Fruit fly (Drosophila melanogaster) whole organism, embryonic: ENCODE measurements around the gene Pbgs.

Experiments used
- Bgb ChIP-seq: fragments of 200-800 bp; sonication (Bioruptor generic); IDR thresholded peaks from 2 replicates; pipeline ENCODE4 v1.3.6; 2022; ENCODE audit warnings: missing biosample characterization, missing genetic modification characterization; ENCODE audit not compliant: partially characterized antibody
- Bteb2 ChIP-seq: fragments of 200-800 bp; sonication (Bioruptor generic); optimal IDR thresholded peaks from 2 replicates; lab custom pipeline; 2016; ENCODE audit warnings: missing biosample characterization, missing genetic modification characterization
- CG10366 ChIP-seq: fragments of 200-800 bp; sonication (Bioruptor generic); IDR thresholded peaks from 2 replicates; pipeline ENCODE4 v1.3.6; 2022; ENCODE audit warnings: missing biosample characterization, missing genetic modification characterization
- CG10431 ChIP-seq: fragments of 200-800 bp; sonication (Bioruptor generic); optimal IDR thresholded peaks from 3 replicates; lab custom pipeline; 2018; ENCODE audit warnings: missing biosample characterization, mild to moderate bottlenecking, missing genetic modification characterization
- CG11695 ChIP-seq: fragments of 200-800 bp; sonication (Bioruptor generic); IDR thresholded peaks from 3 replicates; pipeline ENCODE4 v1.3.6; 2022; ENCODE audit warnings: missing biosample characterization, missing genetic modification characterization
- CG12744 ChIP-seq: fragments of 200-800 bp; sonication (Bioruptor generic); optimal IDR thresholded peaks from 2 replicates; lab custom pipeline; 2016; ENCODE audit warnings: missing biosample characterization, missing genetic modification characterization
- CG13296 ChIP-seq: fragments of 200-800 bp; sonication (Bioruptor generic); optimal IDR thresholded peaks from 3 replicates; lab custom pipeline; 2018; ENCODE audit warnings: missing biosample characterization, mild to moderate bottlenecking, missing genetic modification characterization
- CG15011 ChIP-seq: fragments of 200-800 bp; sonication (Bioruptor generic); optimal IDR thresholded peaks from 3 replicates; lab custom pipeline; 2018; ENCODE audit warnings: missing biosample characterization, mild to moderate bottlenecking, missing genetic modification characterization
- CG15601 ChIP-seq: fragments of 200-800 bp; sonication (Bioruptor generic); optimal IDR thresholded peaks from 3 replicates; lab custom pipeline; 2019; ENCODE audit warnings: missing biosample characterization, mild to moderate bottlenecking, missing genetic modification characterization, moderate library complexity
- CG16813 ChIP-seq: fragments of 200-800 bp; sonication (Bioruptor generic); IDR thresholded peaks from 3 replicates; pipeline ENCODE4 v1.3.6; 2022; ENCODE audit warnings: missing biosample characterization, missing genetic modification characterization; ENCODE audit not compliant: partially characterized antibody
- CG17612 ChIP-seq: fragments of 200-800 bp; sonication (Bioruptor generic); IDR thresholded peaks from 2 replicates; pipeline ENCODE4 v1.3.6; 2022; ENCODE audit warnings: missing biosample characterization, missing genetic modification characterization
- CG17829 ChIP-seq: fragments of 200-800 bp; optimal IDR thresholded peaks from 2 replicates; lab custom pipeline; 2019; ENCODE audit warnings: missing biosample characterization, mild to moderate bottlenecking, missing genetic modification characterization, moderate library complexity
- CG17912 ChIP-seq: fragments of 200-800 bp; sonication (Bioruptor generic); optimal IDR thresholded peaks from 2 replicates; lab custom pipeline; 2018; ENCODE audit warnings: missing biosample characterization, mild to moderate bottlenecking, missing genetic modification characterization
- CG2116 ChIP-seq: fragments of 200-800 bp; sonication (Bioruptor generic); optimal IDR thresholded peaks from 3 replicates; lab custom pipeline; 2018; ENCODE audit warnings: missing biosample characterization, mild to moderate bottlenecking, missing genetic modification characterization
- CG2875 ChIP-seq: fragments of 200-800 bp; sonication (Bioruptor generic); optimal IDR thresholded peaks from 2 replicates; lab custom pipeline; 2017; ENCODE audit warnings: missing biosample characterization, mild to moderate bottlenecking, missing genetic modification characterization, missing genetic modification reagents
- CG31224 ChIP-seq: fragments of 200-800 bp; sonication (Bioruptor generic); IDR thresholded peaks from 2 replicates; pipeline ENCODE4 v1.3.6; 2022; ENCODE audit warnings: missing biosample characterization, missing genetic modification characterization
- CG31365 ChIP-seq: fragments of 200-800 bp; sonication (Bioruptor generic); optimal IDR thresholded peaks from 2 replicates; lab custom pipeline; 2018; ENCODE audit warnings: missing biosample characterization, mild to moderate bottlenecking, missing genetic modification characterization
- CG32767 ChIP-seq: fragments of 200-800 bp; sonication (Bioruptor generic); IDR thresholded peaks from 2 replicates; pipeline ENCODE4 v1.3.6; 2022; ENCODE audit warnings: missing biosample characterization, missing genetic modification characterization
- CG3726 ChIP-seq: fragments of 200-800 bp; sonication (Bioruptor generic); IDR thresholded peaks from 3 replicates; pipeline ENCODE4, ENCODE4 v1.3.6; 2022; ENCODE audit warnings: missing biosample characterization, missing genetic modification characterization
- CG42726 ChIP-seq: fragments of 200-800 bp; sonication (Bioruptor generic); IDR thresholded peaks from 2 replicates; pipeline ENCODE4 v1.3.6; 2022; ENCODE audit warnings: missing biosample characterization, missing genetic modification characterization; ENCODE audit not compliant: partially characterized antibody
- CG6683 ChIP-seq: fragments of 200-800 bp; sonication (Bioruptor generic); optimal IDR thresholded peaks from 2 replicates; lab custom pipeline; 2017; ENCODE audit warnings: missing biosample characterization, mild to moderate bottlenecking, missing genetic modification characterization, missing genetic modification reagents
- CG8944 ChIP-seq: fragments of 200-800 bp; sonication (Bioruptor generic); optimal IDR thresholded peaks from 3 replicates; lab custom pipeline; 2016; ENCODE audit warnings: missing biosample characterization, missing genetic modification characterization
- CTCF ChIP-seq: fragments of 200-800 bp; sonication (Bioruptor generic); optimal IDR thresholded peaks from 2 replicates; lab custom pipeline; 2017; ENCODE audit warnings: missing biosample characterization, mild to moderate bottlenecking, missing genetic modification characterization, moderate library complexity
- CkIIα-i1 ChIP-seq: fragments of 200-800 bp; sonication (Bioruptor generic); IDR thresholded peaks from 2 replicates; pipeline ENCODE4 v1.3.6; 2022; ENCODE audit warnings: missing biosample characterization, missing genetic modification characterization
- Dll ChIP-seq: fragments of 200-800 bp; sonication (Bioruptor generic); IDR thresholded peaks from 4 replicates; pipeline ENCODE4 v1.3.6; 2022; ENCODE audit warnings: missing biosample characterization, missing genetic modification characterization; ENCODE audit not compliant: partially characterized antibody
- Eip74EF ChIP-seq, 2 experiments: fragments of 200-800 bp in 1 of 2; fragments of >200 bp in 1 of 2; sonication (Bioruptor generic) in 1 of 2; optimal IDR thresholded peaks; 2 replicates each; lab custom pipeline; 2017 to 2019; ENCODE audit warnings: missing biosample characterization in 2 of 2, missing genetic modification characterization in 2 of 2, mild to moderate bottlenecking in 1 of 2, moderate library complexity in 1 of 2
- Fer1 ChIP-seq: fragments of 200-800 bp; sonication (Bioruptor generic); optimal IDR thresholded peaks from 2 replicates; lab custom pipeline; 2017; ENCODE audit warnings: missing biosample characterization, mild to moderate bottlenecking, missing genetic modification characterization
- HmgD ChIP-seq: fragments of 200-800 bp; sonication (Bioruptor generic); optimal IDR thresholded peaks from 3 replicates; lab custom pipeline; 2016; ENCODE audit warnings: missing biosample characterization, missing genetic modification characterization
- MBD-R2 ChIP-seq: fragments of 200-800 bp; sonication (Bioruptor generic); IDR thresholded peaks from 2 replicates; pipeline ENCODE4 v1.3.6; 2022; ENCODE audit warnings: missing biosample characterization, missing genetic modification characterization
- MESR4 ChIP-seq: fragments of 200-800 bp; sonication (Bioruptor generic); optimal IDR thresholded peaks from 2 replicates; lab custom pipeline; 2018; ENCODE audit warnings: missing biosample characterization, mild to moderate bottlenecking, missing genetic modification characterization, moderate library complexity
- Med ChIP-seq: fragments of 200-800 bp; sonication (Bioruptor generic); peaks from one replicate; lab custom pipeline; 2016; ENCODE audit warnings: missing biosample characterization, missing genetic modification characterization, mild to moderate bottlenecking, inconsistent platforms, moderate library complexity
- Ptx1 ChIP-seq: fragments of 200-800 bp; sonication (Bioruptor generic); IDR thresholded peaks from 2 replicates; pipeline ENCODE4 v1.3.6; 2022; ENCODE audit warnings: missing biosample characterization, missing genetic modification characterization
- Ravus ChIP-seq: fragments of 200-800 bp; sonication (Bioruptor generic); IDR thresholded peaks from 2 replicates; pipeline ENCODE4 v1.3.6; 2022; ENCODE audit warnings: missing biosample characterization, missing genetic modification characterization
- Scr ChIP-seq: fragments of 200-800 bp; sonication (Bioruptor generic); IDR thresholded peaks from 2 replicates; pipeline ENCODE4 v1.3.6; 2022; ENCODE audit warnings: missing biosample characterization, missing genetic modification characterization; ENCODE audit not compliant: partially characterized antibody
- Taf1 ChIP-seq: fragments of 200-800 bp; sonication (Bioruptor generic); IDR thresholded peaks from 2 replicates; pipeline ENCODE4 v1.3.6; 2022; ENCODE audit warnings: missing biosample characterization, missing genetic modification characterization
- ase ChIP-seq: fragments of 200-800 bp; sonication (Bioruptor generic); IDR thresholded peaks from 3 replicates; pipeline ENCODE4 v1.3.6; 2022; ENCODE audit warnings: missing biosample characterization, missing genetic modification characterization
- ash1 ChIP-seq: fragments of 200-800 bp; sonication (Bioruptor generic); optimal IDR thresholded peaks from 2 replicates; lab custom pipeline; 2018; ENCODE audit warnings: missing biosample characterization, mild to moderate bottlenecking, missing genetic modification characterization
- bigmax ChIP-seq: fragments of 200-800 bp; sonication (Bioruptor generic); optimal IDR thresholded peaks from 2 replicates; lab custom pipeline; 2018; ENCODE audit warnings: missing biosample characterization, mild to moderate bottlenecking, missing genetic modification characterization
- bsh ChIP-seq, 2 experiments: fragments of 200-800 bp; sonication (Bioruptor generic); optimal IDR thresholded peaks; 2 replicates each; lab custom pipeline; 2017 to 2018; ENCODE audit warnings: mild to moderate bottlenecking in 2 of 2, missing biosample characterization in 2 of 2, missing genetic modification characterization in 2 of 2, moderate library complexity in 1 of 2
- dati ChIP-seq: fragments of 200-800 bp; sonication (Bioruptor generic); IDR thresholded peaks from 2 replicates; pipeline ENCODE4 v1.3.6; 2022; ENCODE audit warnings: missing biosample characterization, missing genetic modification characterization
- dimm ChIP-seq: fragments of 200-800 bp; sonication (Bioruptor generic); IDR thresholded peaks from 2 replicates; pipeline ENCODE4 v1.3.6; 2022; ENCODE audit warnings: missing biosample characterization, missing genetic modification characterization
- ems ChIP-seq: fragments of 200-800 bp; sonication (Bioruptor generic); optimal IDR thresholded peaks from 3 replicates; lab custom pipeline; 2016; ENCODE audit warnings: missing biosample characterization, missing genetic modification characterization
- fd96Cb ChIP-seq: fragments of 200-800 bp; sonication (Bioruptor generic); optimal IDR thresholded peaks from 2 replicates; lab custom pipeline; 2018; ENCODE audit warnings: missing biosample characterization, mild to moderate bottlenecking, missing genetic modification characterization, moderate library complexity
- fru ChIP-seq: fragments of >200 bp; optimal IDR thresholded peaks from 2 replicates; lab custom pipeline; 2017
- ftz-f1 ChIP-seq: fragments of 200-800 bp; sonication (Bioruptor generic); optimal IDR thresholded peaks from 2 replicates; lab custom pipeline; 2016; ENCODE audit warnings: missing biosample characterization, missing genetic modification characterization
- h ChIP-seq: fragments of >200 bp; optimal IDR thresholded peaks from 2 replicates; lab custom pipeline; 2017
- ind ChIP-seq: fragments of 200-800 bp; sonication (Bioruptor generic); optimal IDR thresholded peaks from 3 replicates; lab custom pipeline; 2016; ENCODE audit warnings: missing biosample characterization, missing genetic modification characterization
- rib ChIP-seq: fragments of 200-800 bp; sonication (Bioruptor generic); IDR thresholded peaks from 2 replicates; pipeline ENCODE4 v1.3.6; 2022; ENCODE audit warnings: missing biosample characterization, missing genetic modification characterization
- stc ChIP-seq: fragments of 200-800 bp; sonication (Bioruptor generic); IDR thresholded peaks from 2 replicates; pipeline ENCODE4 v1.3.6; 2022; ENCODE audit warnings: missing biosample characterization, missing genetic modification characterization
- zfh1 ChIP-seq: fragments of 200-800 bp; sonication (Bioruptor generic); IDR thresholded peaks from 3 replicates; pipeline ENCODE4 v1.3.6; 2022; ENCODE audit warnings: missing biosample characterization, missing genetic modification characterization

Pbgs gene

dm6 chr3L:12277054-12277879 is 6.1 kb upstream of the Pbgs start, which contains the start of the genes Sms and INPP5E (continued):
- TF ChIP-seq Ravus (no peak), CG16813 (GFP tag; lab: Robert Waterston, UW) (peak; percentile 90), CG42726 (GFP tag; lab: Robert Waterston, UW) (peak; percentile 83), rib (peak; percentile 36; the same call in 1 of the 2 replicates), dati (GFP tag; lab: Robert Waterston, UW) (no peak), CkIIα-i1 (GFP tag; lab: Robert Waterston, UW) (no peak), Med (GFP tag; lab: Kevin White, UChicago) (peak; percentile 62), HmgD (no peak), CG12744 (GFP tag; lab: Kevin White, UChicago) (no peak), CG15601 (peak; percentile 53), fru (no peak), CTCF (GFP tag; lab: Kevin White, UChicago) (no peak), Bgb (peak; percentile 84), Bteb2 (GFP tag; lab: Kevin White, UChicago) (peak; percentile 11), stc (0 out of 2 replicates have a peak, but pooled peaks have one; percentile 4), CG2116 (GFP tag; lab: Kevin White, UChicago) (peak; percentile 75), CG31365 (tag; lab: Kevin White, UChicago) (no peak), CG10366 (GFP tag; lab: Robert Waterston, UW) (peak; percentile 49), bigmax (GFP tag; lab: Kevin White, UChicago) (no peak), CG11695 (GFP tag; lab: Robert Waterston, UW) (0 out of 3 replicates have a peak, but pooled peaks have one; percentile 10), CG31224 (GFP tag; lab: Robert Waterston, UW) (peak; percentile 49; the same call in 1 of the 2 replicates), Dll (peak; percentile 89), ems (GFP tag; lab: Kevin White, UChicago) (no peak), CG17829 (tag; lab: Kevin White, UChicago) (peak; percentile 65), CG10431 (GFP tag; lab: Kevin White, UChicago) (peak; percentile 38), Eip74EF (GFP tag; optimal IDR thresholded peaks at IDR 0.05; lab: Kevin White, UChicago) (no peak), ase (GFP tag; lab: Robert Waterston, UW) (no peak), Fer1 (GFP tag; lab: Kevin White, UChicago) (peak; percentile 2), ash1 (GFP tag; lab: Kevin White, UChicago) (no peak), CG17612 (GFP tag; lab: Robert Waterston, UW) (no peak), MBD-R2 (peak; percentile 26), CG6683 (no peak), Scr (GFP tag; lab: Robert Waterston, UW) (peak; percentile 87), CG15011 (no peak), bsh (GFP tag; optimal IDR thresholded peaks at IDR 0.05; lab: Kevin White, UChicago) (peak in 1 of 2 experiments; percentile 50), CG13296 (GFP tag; lab: Kevin White, UChicago) (peak; percentile 41), dimm (GFP tag; lab: Robert Waterston, UW) (no peak), CG8944 (GFP tag; lab: Kevin White, UChicago) (no peak), CG17912 (GFP tag; lab: Kevin White, UChicago) (no peak), CG3726 (GFP tag; lab: Robert Waterston, UW) (no peak), fd96Cb (tag; lab: Kevin White, UChicago) (peak; percentile 34), CG2875 (GFP tag; lab: Kevin White, UChicago) (no peak), zfh1 (GFP tag; lab: Robert Waterston, UW) (peak; percentile 46; the same call in 1 of the 3 replicates), Taf1 (GFP tag; lab: Robert Waterston, UW) (peak; percentile 47; the same call in 1 of the 2 replicates), ind (GFP tag; lab: Kevin White, UChicago) (peak; percentile 32), ftz-f1 (GFP tag; lab: Kevin White, UChicago) (no peak), h (lab: Kevin White, UChicago) (no peak), CG32767 (no peak), MESR4 (GFP tag; lab: Kevin White, UChicago) (peak; percentile 74), Ptx1 (GFP tag; lab: Robert Waterston, UW) (peak; percentile 55)
